Fruit fly (Drosophila melanogaster): Measurements from ENCODE around the gene CG31792.

CG31792 gene

dm6 chr2L:19045111-19045560, 47.9 kb downstream of the CG31792 start, which contains the start of the genes Ttc19 and Acn:
Gene Ttc19, minus strand, starts transcription at chr2L:19045148.
Gene Acn, plus strand, starts transcription at chr2L:19045355.
- peak; percentile 86 for TF ChIP-seq noc (tag; optimal IDR thresholded peaks at IDR 0.05)

DNA sequence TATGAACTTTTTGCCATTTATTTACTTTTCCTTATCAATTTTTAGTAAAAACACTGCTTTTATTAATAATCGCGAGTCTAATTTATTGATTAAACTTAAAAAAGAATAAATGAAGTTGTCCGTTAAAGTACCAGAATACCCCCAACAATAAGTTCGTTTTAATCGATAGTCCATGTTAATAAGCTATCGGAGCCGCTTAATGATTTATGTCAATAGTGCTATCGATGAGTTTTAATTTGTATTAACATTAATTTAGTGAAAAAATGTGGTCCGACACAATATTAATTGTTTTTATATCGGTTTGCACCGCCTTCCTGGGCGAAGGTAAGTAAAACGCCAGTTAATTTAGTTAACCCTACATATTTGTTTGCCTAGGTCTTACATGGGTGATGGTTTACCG, 51.7 kb downstream of the CG31792 start, which contains the start of gene CG10470:
Gene CG10470, plus strand, starts transcription at position 165 of the 400 bp plus-strand sequence.
- no peak for TF ChIP-seq noc (tag; optimal IDR thresholded peaks at IDR 0.05)

dm6 chr2L:19051534-19052100, 54.4 kb downstream of the CG31792 start, which contains the start of gene Rpn3:
Gene Rpn3, plus strand, starts transcription at chr2L:19051790.
- peak; percentile 60 for TF ChIP-seq noc (tag; optimal IDR thresholded peaks at IDR 0.05)

All from whole organism, larva.